Worm (Caenorhabditis elegans) whole organism, L3 larva: ENCODE measurements around the gene daf-31.

Source experiments
- R02D3.7 ChIP-seq: fragments of 150-350 bp; optimal IDR thresholded peaks from 2 replicates; lab custom pipeline; 2014; ENCODE audit warnings: missing biosample characterization, missing genetic modification characterization
- ZK546.5 ChIP-seq: sonication (generic microtip); optimal IDR thresholded peaks from 2 replicates; lab custom pipeline; 2017; ENCODE audit warnings: missing biosample characterization, missing genetic modification characterization
- aly-2 ChIP-seq: fragments of 150-350 bp; optimal IDR thresholded peaks from 2 replicates; lab custom pipeline; 2014; ENCODE audit warnings: missing biosample characterization, missing genetic modification characterization
- ama-1 ChIP-seq: fragments of 150-350 bp; optimal IDR thresholded peaks from 2 replicates; lab custom pipeline; 2018
- ceh-16 ChIP-seq: sonication (generic microtip); optimal IDR thresholded peaks from 2 replicates; lab custom pipeline; 2017; ENCODE audit warnings: missing biosample characterization, missing genetic modification characterization
- ceh-28 ChIP-seq: fragments of 150-350 bp; optimal IDR thresholded peaks from 2 replicates; lab custom pipeline; 2014; ENCODE audit warnings: missing biosample characterization, missing genetic modification reagents, missing genetic modification characterization
- daf-12 ChIP-seq: fragments of 150-350 bp; optimal IDR thresholded peaks from 2 replicates; lab custom pipeline; 2014; ENCODE audit warnings: missing biosample characterization, missing genetic modification reagents, missing genetic modification characterization
- egl-27 ChIP-seq: sonication (generic microtip); optimal IDR thresholded peaks from 4 replicates; lab custom pipeline; 2017; ENCODE audit warnings: missing biosample characterization, missing genetic modification reagents, missing genetic modification characterization
- egl-5 ChIP-seq: fragments of 150-350 bp; optimal IDR thresholded peaks from 2 replicates; lab custom pipeline; 2017; ENCODE audit warnings: missing biosample characterization, missing genetic modification reagents, missing genetic modification characterization, inconsistent platforms
- elt-1 ChIP-seq: fragments of 150-350 bp; optimal IDR thresholded peaks from 2 replicates; lab custom pipeline; 2014; ENCODE audit warnings: missing biosample characterization, missing genetic modification characterization
- elt-2 ChIP-seq: sonication (generic microtip); optimal IDR thresholded peaks from 2 replicates; lab custom pipeline; 2016; ENCODE audit warnings: missing genetic modification reagents, mild to moderate bottlenecking, missing genetic modification characterization, missing compliant biosample characterization
- elt-3 ChIP-seq, 3 experiments: fragments of 150-350 bp in 1 of 3; sonication (generic microtip) in 2 of 3; optimal IDR thresholded peaks; 2 replicates in 2 of 3; 4 replicates in 1 of 3; lab custom pipeline; 2014 to 2017; ENCODE audit warnings: missing biosample characterization in 3 of 3, missing genetic modification characterization in 3 of 3
- eor-1 ChIP-seq, 2 experiments: fragments of 150-350 bp; optimal IDR thresholded peaks; 2 replicates each; lab custom pipeline; 2014 to 2018; ENCODE audit warnings: missing biosample characterization in 2 of 2, missing genetic modification characterization in 2 of 2
- fkh-10 ChIP-seq: sonication (generic microtip); optimal IDR thresholded peaks from 2 replicates; lab custom pipeline; 2017; ENCODE audit warnings: missing biosample characterization, missing genetic modification reagents, missing genetic modification characterization
- fkh-2 ChIP-seq: fragments of 150-350 bp; optimal IDR thresholded peaks from 2 replicates; lab custom pipeline; 2014; ENCODE audit warnings: missing biosample characterization, missing genetic modification reagents, missing genetic modification characterization
- fos-1 ChIP-seq: fragments of 150-350 bp; optimal IDR thresholded peaks from 2 replicates; lab custom pipeline; 2014; ENCODE audit warnings: missing biosample characterization, missing genetic modification characterization
- hmg-11 ChIP-seq: sonication (generic microtip); optimal IDR thresholded peaks from 2 replicates; lab custom pipeline; 2016; ENCODE audit warnings: missing genetic modification characterization, missing compliant biosample characterization
- jun-1 ChIP-seq: fragments of 150-350 bp; optimal IDR thresholded peaks from 2 replicates; lab custom pipeline; 2014; ENCODE audit warnings: missing biosample characterization, missing genetic modification reagents, missing genetic modification characterization
- lin-15B ChIP-seq: fragments of 150-350 bp; optimal IDR thresholded peaks from 2 replicates; lab custom pipeline; 2014; ENCODE audit warnings: missing biosample characterization, missing genetic modification characterization
- lin-39 ChIP-seq: fragments of 150-350 bp; optimal IDR thresholded peaks from 2 replicates; lab custom pipeline; 2018; ENCODE audit warnings: missing biosample characterization, missing genetic modification reagents, missing genetic modification characterization
- lsy-12 ChIP-seq: sonication (generic microtip); optimal IDR thresholded peaks from 2 replicates; lab custom pipeline; 2016; ENCODE audit warnings: mild to moderate bottlenecking, missing genetic modification characterization, missing compliant biosample characterization
- mdl-1 ChIP-seq: fragments of 150-350 bp; optimal IDR thresholded peaks from 2 replicates; lab custom pipeline; 2014; ENCODE audit warnings: missing biosample characterization, missing genetic modification characterization
- mml-1 ChIP-seq: fragments of 150-350 bp; sonication (generic microtip); optimal IDR thresholded peaks from 3 replicates; lab custom pipeline; 2014; ENCODE audit warnings: missing biosample characterization, missing genetic modification characterization
- nfya-1 ChIP-seq: sonication (generic microtip); optimal IDR thresholded peaks from 2 replicates; lab custom pipeline; 2017; ENCODE audit warnings: missing genetic modification characterization, mild to moderate bottlenecking, missing compliant biosample characterization, antibody characterized with exemption, moderate library complexity; ENCODE audit not compliant: insufficient read depth
- nhr-11 ChIP-seq: fragments of 150-350 bp; optimal IDR thresholded peaks from 2 replicates; lab custom pipeline; 2014; ENCODE audit warnings: missing biosample characterization, missing genetic modification characterization
- nhr-23 ChIP-seq: fragments of 150-350 bp; optimal IDR thresholded peaks from 2 replicates; lab custom pipeline; 2014; ENCODE audit warnings: missing biosample characterization, missing genetic modification reagents, missing genetic modification characterization
- nhr-237 ChIP-seq: fragments of 150-350 bp; optimal IDR thresholded peaks from 2 replicates; lab custom pipeline; 2014; ENCODE audit warnings: missing biosample characterization, missing genetic modification characterization
- nhr-25 ChIP-seq: sonication (generic microtip); optimal IDR thresholded peaks from 2 replicates; lab custom pipeline; 2017; ENCODE audit warnings: missing biosample characterization, missing genetic modification characterization
- nhr-28 ChIP-seq: fragments of 150-350 bp; optimal IDR thresholded peaks from 2 replicates; lab custom pipeline; 2014; ENCODE audit warnings: missing biosample characterization, missing genetic modification characterization
- nhr-43 ChIP-seq: sonication (generic microtip); optimal IDR thresholded peaks from 2 replicates; lab custom pipeline; 2016; ENCODE audit warnings: mild to moderate bottlenecking, missing genetic modification characterization, missing compliant biosample characterization; ENCODE audit not compliant: poor library complexity, severe bottlenecking
- nhr-67 ChIP-seq: fragments of 150-350 bp; optimal IDR thresholded peaks from 2 replicates; lab custom pipeline; 2014; ENCODE audit warnings: missing biosample characterization, missing genetic modification characterization
- nhr-76 ChIP-seq: fragments of 150-350 bp; sonication (generic microtip); optimal IDR thresholded peaks from 5 replicates; lab custom pipeline; 2014; ENCODE audit warnings: missing biosample characterization, missing genetic modification characterization
- nhr-77 ChIP-seq: fragments of 150-350 bp; optimal IDR thresholded peaks from 2 replicates; lab custom pipeline; 2014; ENCODE audit warnings: missing biosample characterization, missing genetic modification characterization
- pqm-1 ChIP-seq: fragments of 150-350 bp; optimal IDR thresholded peaks from 2 replicates; lab custom pipeline; 2017; ENCODE audit warnings: missing biosample characterization, missing genetic modification characterization, inconsistent platforms
- sea-2 ChIP-seq: fragments of 150-350 bp; sonication (generic microtip); optimal IDR thresholded peaks from 4 replicates; lab custom pipeline; 2014; ENCODE audit warnings: missing biosample characterization, missing genetic modification reagents, missing genetic modification characterization
- tbx-2 ChIP-seq: sonication (generic microtip); optimal IDR thresholded peaks from 2 replicates; lab custom pipeline; 2016; ENCODE audit warnings: mild to moderate bottlenecking, missing genetic modification characterization, missing compliant biosample characterization
- unc-62 ChIP-seq: fragments of 150-350 bp; sonication (generic microtip); optimal IDR thresholded peaks from 4 replicates; lab custom pipeline; 2014; ENCODE audit warnings: missing biosample characterization, missing genetic modification reagents, missing genetic modification characterization
- ztf-11 ChIP-seq: fragments of 150-350 bp; optimal IDR thresholded peaks from 2 replicates; lab custom pipeline; 2014; ENCODE audit warnings: missing biosample characterization, missing genetic modification characterization

Gene daf-31

DNA sequence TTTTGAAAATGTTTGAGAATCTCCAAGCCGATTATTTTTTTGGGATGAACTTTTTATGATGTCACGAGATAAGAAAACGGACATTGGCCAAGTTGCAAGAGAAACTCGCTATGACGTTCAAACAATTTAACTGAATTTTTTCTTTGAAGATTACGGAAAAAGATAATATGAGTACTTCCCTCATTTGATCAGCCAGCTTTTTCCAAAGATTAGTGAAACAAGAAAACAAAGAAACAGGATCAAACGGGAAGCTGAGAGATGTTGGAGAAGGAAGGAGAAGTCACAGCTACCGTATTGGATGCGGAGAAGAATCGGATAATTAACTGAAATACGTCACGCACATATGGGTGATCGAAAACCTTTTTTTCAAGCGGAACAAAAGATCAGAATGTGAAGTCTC lies 35.9 kb upstream of the daf-31 start:
- peak; percentile 82 for TF ChIP-seq elt-1 (tag; lab: Kevin White, UChicago)
- peak; percentile 62 for TF ChIP-seq nhr-23 (tag; lab: Kevin White, UChicago)
- peak; percentile 0 for TF ChIP-seq nhr-43 (tag; lab: Kevin White, UChicago)
- no peak for TF ChIP-seq lin-39 (tag; lab: Kevin White, UChicago)

DNA sequence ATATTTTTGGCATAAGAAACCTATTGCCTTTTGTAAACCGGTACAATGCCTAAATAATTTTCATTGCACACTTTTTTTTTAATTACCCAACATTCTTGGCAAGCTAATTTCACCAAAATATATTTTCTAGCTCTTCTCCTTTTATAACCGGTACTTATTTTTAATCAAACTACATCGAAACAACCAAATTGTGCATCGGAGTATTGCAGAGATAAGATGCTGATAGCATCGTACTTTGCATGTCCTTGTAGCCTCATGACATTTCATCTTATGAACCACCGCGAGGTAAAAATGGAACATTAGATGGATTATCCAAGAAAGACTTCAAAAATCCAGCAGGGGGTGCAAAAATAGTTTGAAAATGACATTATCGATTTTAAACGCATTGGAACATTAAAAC lies 34.9 kb upstream of the daf-31 start:
- no peak for TF ChIP-seq egl-27
- no peak for TF ChIP-seq fos-1 (tag; lab: Kevin White, UChicago)
- no peak for TF ChIP-seq egl-5 (tag; lab: Kevin White, UChicago)
- peak; percentile 44 for TF ChIP-seq pqm-1 (tag; lab: Kevin White, UChicago)
- TF ChIP-seq ZK546.5 (tag; lab: Kevin White, UChicago), result no peak
- TF ChIP-seq nhr-77 (tag; lab: Kevin White, UChicago), result no peak
- TF ChIP-seq nfya-1 (tag; lab: Kevin White, UChicago), result no peak
- TF ChIP-seq nhr-23 (tag; lab: Kevin White, UChicago), result peak; percentile 12
- TF ChIP-seq nhr-76 (tag; lab: Kevin White, UChicago), result no peak
- TF ChIP-seq fkh-2 (tag; lab: Kevin White, UChicago), result no peak
- peak; percentile 41 for TF ChIP-seq elt-2 (tag; lab: Kevin White, UChicago)
- TF ChIP-seq eor-1 (tag; optimal IDR thresholded peaks at IDR 0.05; lab: Kevin White, UChicago), result no peak
- TF ChIP-seq hmg-11 (tag; lab: Kevin White, UChicago), result no peak
- peak; percentile 67 for TF ChIP-seq elt-1 (tag; lab: Kevin White, UChicago)

DNA sequence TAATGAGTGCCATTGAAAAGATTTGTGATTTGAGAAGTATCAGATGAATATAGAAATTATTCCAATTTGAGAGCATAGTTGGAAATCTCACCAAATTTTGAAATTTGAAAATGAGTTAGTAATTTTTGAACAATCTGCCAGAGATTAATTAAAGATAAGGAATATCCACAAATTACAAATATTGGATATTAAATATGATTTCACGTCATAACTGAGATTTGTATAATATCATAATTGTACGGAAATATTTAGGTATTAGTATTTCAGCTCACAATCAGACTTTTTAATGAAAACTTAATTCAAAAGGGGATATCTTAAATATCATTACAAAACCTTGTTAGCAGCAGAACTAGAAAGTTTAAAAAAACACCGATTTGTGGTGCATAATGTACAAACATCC lies 30.2 kb upstream of the daf-31 start, which contains the start of gene K07H8.7:
Gene K07H8.7 (minus strand): TSS at position 101 of the 400 bp plus-strand sequence.
- TF ChIP-seq tbx-2 (tag; lab: Kevin White, UChicago) (no peak), aly-2 (tag; lab: Kevin White, UChicago) (no peak), nhr-11 (tag; lab: Kevin White, UChicago) (no peak), egl-27 (no peak), ama-1 (lab: Kevin White, UChicago) (no peak), hmg-11 (tag; lab: Kevin White, UChicago) (no peak), lin-15B (no peak), ceh-28 (tag; lab: Kevin White, UChicago) (no peak), unc-62 (GFP tag; lab: Kevin White, UChicago) (no peak), ceh-16 (no peak), sea-2 (GFP tag; lab: Kevin White, UChicago) (no peak), nfya-1 (tag; lab: Kevin White, UChicago) (no peak), nhr-67 (tag; lab: Kevin White, UChicago) (no peak), jun-1 (tag; lab: Kevin White, UChicago) (no peak), pqm-1 (tag; lab: Kevin White, UChicago) (no peak), nhr-23 (tag; lab: Kevin White, UChicago) (no peak), nhr-237 (tag; lab: Kevin White, UChicago) (no peak), elt-2 (tag; lab: Kevin White, UChicago) (no peak), mdl-1 (tag; lab: Kevin White, UChicago) (no peak), ztf-11 (tag; lab: Kevin White, UChicago) (no peak)

DNA sequence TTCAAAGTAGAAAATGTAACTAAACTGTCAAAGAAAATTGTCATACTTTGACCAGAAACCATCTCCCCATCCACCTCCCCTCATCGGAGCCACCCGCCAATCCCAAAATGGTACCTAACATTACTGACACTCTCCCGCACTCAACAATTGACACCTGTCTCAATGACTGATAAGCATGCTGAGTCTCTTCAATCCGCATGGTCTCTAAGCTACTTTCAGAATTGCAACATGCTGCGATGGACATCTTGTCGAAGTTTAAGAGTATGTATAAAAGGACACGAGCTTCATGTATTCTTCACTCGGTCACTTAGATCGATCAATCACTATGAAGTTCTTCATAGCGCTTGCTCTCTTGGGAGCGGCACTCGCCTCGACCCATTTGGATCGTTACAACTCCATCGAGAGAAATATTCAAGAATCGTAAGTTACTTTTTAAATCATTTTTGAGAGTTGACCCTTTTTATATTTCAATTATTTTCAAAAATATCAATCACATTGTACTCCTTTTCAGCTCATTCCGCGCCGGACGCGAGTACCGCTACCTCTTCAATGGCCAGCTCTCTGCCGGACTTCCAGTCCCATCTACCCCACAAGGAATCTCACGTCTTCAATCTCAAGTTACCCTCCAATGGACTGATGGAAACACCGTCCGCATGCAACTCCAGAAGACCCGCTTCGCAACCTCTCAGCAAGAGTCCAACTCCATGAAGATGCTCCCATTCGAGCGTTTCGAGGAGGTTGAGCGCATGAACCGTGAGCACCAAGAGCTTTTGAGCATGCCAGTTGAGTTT lies 29.0 kb upstream of the daf-31 start, which contains the start of gene vit-6:
Gene vit-6 (plus strand): TSS at position 310 of the 791 bp plus-strand sequence.
- no peak for TF ChIP-seq pqm-1 (tag; lab: Kevin White, UChicago)
- no peak for TF ChIP-seq elt-2 (tag; lab: Kevin White, UChicago)
- no peak for TF ChIP-seq unc-62 (GFP tag; lab: Kevin White, UChicago)
- no peak for TF ChIP-seq daf-12 (tag; lab: Kevin White, UChicago)
- no peak for TF ChIP-seq ama-1 (lab: Kevin White, UChicago)
- no peak for TF ChIP-seq ZK546.5 (tag; lab: Kevin White, UChicago)
- TF ChIP-seq jun-1 (tag; lab: Kevin White, UChicago), result no peak
- no peak for TF ChIP-seq nhr-25 (tag; lab: Kevin White, UChicago)
- TF ChIP-seq sea-2 (GFP tag; lab: Kevin White, UChicago), result no peak
- TF ChIP-seq nhr-28 (tag; lab: Kevin White, UChicago), result no peak
- TF ChIP-seq elt-3 (tag; optimal IDR thresholded peaks at IDR 0.05; lab: Kevin White, UChicago), result no peak
- no peak for TF ChIP-seq fos-1 (tag; lab: Kevin White, UChicago)
- TF ChIP-seq R02D3.7 (tag; lab: Kevin White, UChicago), result no peak
- no peak for TF ChIP-seq lsy-12 (tag; lab: Kevin White, UChicago)
- TF ChIP-seq fkh-10 (GFP tag; lab: Kevin White, UChicago), result no peak
- no peak for TF ChIP-seq nhr-67 (tag; lab: Kevin White, UChicago)
- no peak for TF ChIP-seq hmg-11 (tag; lab: Kevin White, UChicago)
- no peak for TF ChIP-seq fkh-2 (tag; lab: Kevin White, UChicago)
- TF ChIP-seq mml-1, result no peak
- TF ChIP-seq, all 47 proteins: peak for 0
